Worm (Caenorhabditis elegans): Measurements from ENCODE around the gene F13A2.3.

DNA sequence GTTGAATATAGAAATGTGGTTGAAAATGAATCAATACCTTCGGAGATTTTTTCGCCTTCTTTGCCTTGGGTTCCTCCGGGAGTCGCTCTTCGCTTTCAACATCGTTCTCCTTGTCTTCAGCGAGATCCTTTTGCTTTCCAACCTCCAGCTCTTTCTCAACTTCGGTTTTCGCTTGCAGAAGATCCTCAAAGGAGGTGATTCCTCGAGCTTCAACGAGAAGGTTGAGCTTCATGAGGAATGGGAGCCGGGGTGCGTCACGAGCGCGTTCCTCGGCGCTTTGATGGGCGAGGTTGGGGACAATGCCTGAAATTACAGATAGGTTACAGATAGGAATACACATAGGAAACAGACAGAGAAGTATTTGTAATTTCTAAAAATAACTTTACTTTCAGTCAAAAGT, 2.7 kb upstream of the F13A2.3 start:
- TF ChIP-seq dmd-4 (tag; optimal IDR thresholded peaks at IDR 0.05) (no peak), fos-1 (tag; optimal IDR thresholded peaks at IDR 0.05) (no peak), aly-2 (tag; optimal IDR thresholded peaks at IDR 0.05) (no peak), lin-39 (tag; optimal IDR thresholded peaks at IDR 0.05) (no peak), mdl-1 (tag; optimal IDR thresholded peaks at IDR 0.05) (no peak), ztf-11 (tag; optimal IDR thresholded peaks at IDR 0.05) (no peak), Y55F3AM.14 (GFP tag; optimal IDR thresholded peaks at IDR 0.05) (no peak), nhr-237 (tag; optimal IDR thresholded peaks at IDR 0.05) (no peak)
